Fruit fly (Drosophila melanogaster) Kc167 (cell line): ENCODE data around the gene Snoo.

Source experiments
- Myc ChIP-seq: fragments of >200 bp; optimal IDR thresholded peaks from 2 replicates; lab custom pipeline; 2017; ENCODE audit warnings: missing external identifiers
- h ChIP-seq: fragments of >200 bp; optimal IDR thresholded peaks from 3 replicates; lab custom pipeline; 2018; ENCODE audit warnings: missing external identifiers
- psq ChIP-seq: fragments of >200 bp; optimal IDR thresholded peaks from 2 replicates; lab custom pipeline; 2017; ENCODE audit warnings: missing external identifiers
- ttk ChIP-seq: sonication (Bioruptor generic); optimal IDR thresholded peaks from 2 replicates; lab custom pipeline; 2017; ENCODE audit warnings: missing external identifiers

DNA sequence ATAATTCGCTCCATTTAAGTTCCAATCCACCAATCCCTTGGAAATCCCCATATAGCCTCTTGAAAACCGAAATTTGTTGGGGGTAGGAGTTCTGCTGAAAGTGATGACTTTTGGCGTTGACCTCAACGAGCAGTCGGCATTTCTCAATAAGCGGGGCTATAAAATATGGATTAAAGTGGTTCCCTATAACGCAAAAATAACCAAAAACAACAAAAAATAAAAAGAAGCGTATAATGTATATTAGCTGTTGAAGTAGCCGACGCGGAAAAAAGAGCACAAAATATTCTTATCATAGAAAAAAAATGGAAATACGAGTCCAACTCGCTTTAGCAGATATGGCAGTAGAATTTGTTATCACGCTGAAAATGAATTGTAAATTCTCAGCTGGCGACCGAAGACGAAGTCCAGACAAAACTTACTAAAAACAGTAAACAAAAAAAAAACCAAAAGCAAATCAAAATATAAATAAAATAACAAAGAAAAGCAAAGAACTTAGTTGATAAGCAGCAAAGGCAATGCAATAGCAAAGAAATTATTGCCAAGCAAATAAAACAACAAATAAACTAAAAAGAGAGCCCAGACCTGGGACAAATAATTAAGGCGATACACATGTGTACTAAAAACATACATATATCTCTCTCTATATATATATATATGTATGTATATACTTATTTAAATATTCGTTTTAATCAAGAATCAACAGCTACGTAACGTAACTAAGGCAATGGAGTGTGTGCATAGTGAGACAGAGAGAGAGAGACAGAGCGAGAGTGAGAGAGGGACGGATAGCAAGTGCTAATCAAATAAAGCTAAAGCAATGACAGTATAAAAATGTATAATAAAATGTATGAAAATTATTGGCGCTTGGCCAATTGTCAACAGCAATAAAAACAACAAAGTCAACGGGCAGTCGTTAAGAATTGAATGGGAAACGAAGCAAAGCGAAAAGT lies 23.1 kb downstream of the Snoo start:
- no peak for TF ChIP-seq h (lab: Kevin White, UChicago)
- no peak for TF ChIP-seq psq (lab: Kevin White, UChicago)
- no peak for TF ChIP-seq Myc (lab: Kevin White, UChicago)
- TF ChIP-seq ttk (lab: Kevin White, UChicago): no peak
